Fruit fly (Drosophila melanogaster) Kc167 (cell line): ENCODE data around the gene fzy.

Source experiments
- Myc ChIP-seq: fragments of >200 bp; optimal IDR thresholded peaks from 2 replicates; lab custom pipeline; 2017; ENCODE audit warnings: missing external identifiers
- Sin3A ChIP-seq: fragments of >200 bp; optimal IDR thresholded peaks from 2 replicates; lab custom pipeline; 2018; ENCODE audit warnings: missing external identifiers
- h ChIP-seq: fragments of >200 bp; optimal IDR thresholded peaks from 3 replicates; lab custom pipeline; 2018; ENCODE audit warnings: missing external identifiers
- insv ChIP-seq: fragments of >200 bp; optimal IDR thresholded peaks from 3 replicates; lab custom pipeline; 2018; ENCODE audit warnings: missing external identifiers
- psq ChIP-seq: fragments of >200 bp; optimal IDR thresholded peaks from 2 replicates; lab custom pipeline; 2017; ENCODE audit warnings: missing external identifiers
- ttk ChIP-seq: sonication (Bioruptor generic); optimal IDR thresholded peaks from 2 replicates; lab custom pipeline; 2017; ENCODE audit warnings: missing external identifiers

dm6 chr2L:16271486-16271806 lies 39.3 kb upstream of the fzy start:
- TF ChIP-seq psq (lab: Kevin White, UChicago) (no peak), ttk (no peak), Myc (lab: Kevin White, UChicago) (no peak), Sin3A (no peak), insv (lab: Kevin White, UChicago) (no peak), h (lab: Kevin White, UChicago) (no peak)
